Fruit fly (Drosophila melanogaster) S2 (cell line): ENCODE measurements around the gene CG13075.

Experiments used
- CG8478 ChIP-seq: fragments of >200 bp; optimal IDR thresholded peaks from 2 replicates; lab custom pipeline; 2018
- CTCF ChIP-seq, 2 experiments: fragments of >200 bp; optimal IDR thresholded peaks; 2 replicates each; lab custom pipeline; 2018

CG13075 gene

dm6 chr3L:16083693-16084092 is at the start of gene CG13075:
CG13075 (plus strand) TSS chr3L:16083993.
- TF ChIP-seq CTCF (optimal IDR thresholded peaks at IDR 0.05; lab: Kevin White, UChicago) (no peak), CG8478 (lab: Kevin White, UChicago) (no peak)

- no peak for TF ChIP-seq CTCF (optimal IDR thresholded peaks at IDR 0.05; lab: Kevin White, UChicago)
- no peak for TF ChIP-seq CG8478 (lab: Kevin White, UChicago)
Observed at dm6 chr3L:16034224-16034623, 49.6 kb upstream of the CG13075 start, which contains the start of gene CG42538. CG42538 (plus strand) TSS chr3L:16034524.

dm6 chr3L:16035185-16035584 is 48.6 kb upstream of the CG13075 start, which contains the start of gene CG5895:
CG5895 (plus strand) TSS chr3L:16035485.
- no peak for TF ChIP-seq CG8478 (lab: Kevin White, UChicago)
- no peak for TF ChIP-seq CTCF (optimal IDR thresholded peaks at IDR 0.05; lab: Kevin White, UChicago)

dm6 chr3L:16037048-16037477 is 46.7 kb upstream of the CG13075 start:
- TF ChIP-seq CG8478 (lab: Kevin White, UChicago) (no peak), CTCF (optimal IDR thresholded peaks at IDR 0.05; lab: Kevin White, UChicago) (peak; percentile 55 to 73)

- no peak for TF ChIP-seq CG8478 (lab: Kevin White, UChicago)
- no peak for TF ChIP-seq CTCF (optimal IDR thresholded peaks at IDR 0.05; lab: Kevin White, UChicago)
Observed at dm6 chr3L:16037690-16038332, 46.0 kb upstream of the CG13075 start.

- TF ChIP-seq CG8478 (lab: Kevin White, UChicago): no peak
Observed at dm6 chr3L:16039063-16039462, 44.7 kb upstream of the CG13075 start.

dm6 chr3L:16040389-16040788 is 43.4 kb upstream of the CG13075 start:
- TF ChIP-seq CTCF (optimal IDR thresholded peaks at IDR 0.05; lab: Kevin White, UChicago): no peak
- TF ChIP-seq CG8478 (lab: Kevin White, UChicago): no peak

dm6 chr3L:16041260-16042079 is 42.3 kb upstream of the CG13075 start:
- no peak for TF ChIP-seq CTCF (optimal IDR thresholded peaks at IDR 0.05; lab: Kevin White, UChicago)
- no peak for TF ChIP-seq CG8478 (lab: Kevin White, UChicago)

- no peak for TF ChIP-seq CG8478 (lab: Kevin White, UChicago)
Observed at dm6 chr3L:16042080-16042344, 41.8 kb upstream of the CG13075 start.

- no peak for TF ChIP-seq CG8478 (lab: Kevin White, UChicago)
- TF ChIP-seq CTCF (optimal IDR thresholded peaks at IDR 0.05; lab: Kevin White, UChicago): no peak
Observed at dm6 chr3L:16042640-16043039, 41.2 kb upstream of the CG13075 start.

- TF ChIP-seq CTCF (optimal IDR thresholded peaks at IDR 0.05; lab: Kevin White, UChicago) (no peak), CG8478 (lab: Kevin White, UChicago) (no peak)
Observed at dm6 chr3L:16043045-16043781, 40.6 kb upstream of the CG13075 start.

dm6 chr3L:16043782-16044352 is 39.9 kb upstream of the CG13075 start:
- TF ChIP-seq CG8478 (lab: Kevin White, UChicago): no peak
- no peak for TF ChIP-seq CTCF (optimal IDR thresholded peaks at IDR 0.05; lab: Kevin White, UChicago)

dm6 chr3L:16045083-16045830 is 38.5 kb upstream of the CG13075 start:
- no peak for TF ChIP-seq CG8478 (lab: Kevin White, UChicago)
- TF ChIP-seq CTCF (optimal IDR thresholded peaks at IDR 0.05; lab: Kevin White, UChicago): no peak

- no peak for TF ChIP-seq CTCF (optimal IDR thresholded peaks at IDR 0.05; lab: Kevin White, UChicago)
- no peak for TF ChIP-seq CG8478 (lab: Kevin White, UChicago)
Observed at dm6 chr3L:16045831-16046336, 37.9 kb upstream of the CG13075 start.
